Fruit fly (Drosophila melanogaster): ENCODE measurements around the gene jub.

The jub gene

DNA sequence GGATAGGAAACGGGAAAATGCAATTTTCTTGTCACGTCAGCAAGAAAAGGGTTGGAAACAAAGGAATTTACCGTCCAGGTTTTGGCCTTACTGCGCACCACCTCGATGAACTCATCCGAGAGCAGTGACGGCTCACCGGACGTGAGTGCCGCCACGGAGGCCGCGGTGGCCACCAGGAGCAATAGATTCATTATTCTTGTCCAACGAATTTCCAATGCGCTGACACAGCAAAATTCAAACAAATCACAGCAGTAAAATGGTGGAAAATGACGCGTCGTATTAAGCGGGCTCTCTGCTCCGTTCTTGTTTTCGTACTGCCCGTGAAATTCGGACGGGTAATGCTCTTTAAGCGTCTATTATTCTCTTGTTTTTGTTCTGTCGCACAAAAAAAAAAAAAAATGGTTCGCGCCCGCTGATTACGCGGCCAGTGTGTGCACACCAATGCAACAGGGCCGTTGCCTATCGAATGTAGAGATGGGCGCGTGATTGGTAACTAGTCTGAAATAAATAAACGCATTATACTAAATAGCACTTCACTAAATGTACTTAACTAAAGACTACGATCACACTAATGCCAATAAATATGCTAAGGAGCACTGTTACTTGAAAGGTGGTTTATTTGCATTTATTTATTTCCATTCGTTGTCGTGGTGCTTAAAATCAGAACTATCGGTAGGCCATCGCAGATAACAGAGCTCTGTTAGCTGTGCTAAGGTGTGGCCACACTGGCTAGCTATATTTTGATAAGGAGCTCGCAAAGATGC is 48.2 kb downstream of the jub start, which contains the start of the genes CtsB and amrt (continued):
- TF ChIP-seq dsx (GFP tag; optimal IDR thresholded peaks at IDR 0.05; ENCODE audit: poor library complexity, severe bottlenecking) (peak; percentile 17), esn (GFP tag; optimal IDR thresholded peaks at IDR 0.05) (peak; percentile 59), svp (GFP tag) (no peak), CG32006 (GFP tag; optimal IDR thresholded peaks at IDR 0.05) (peak; percentile 64), CG11762 (GFP tag; optimal IDR thresholded peaks at IDR 0.05; ENCODE audit: insufficient read depth) (peak; percentile 53), CG10669 (GFP tag; optimal IDR thresholded peaks at IDR 0.05) (peak; percentile 50), CG34406 (GFP tag; optimal IDR thresholded peaks at IDR 0.05) (peak; percentile 58), CG6792 (GFP tag; optimal IDR thresholded peaks at IDR 0.05) (peak; percentile 43), CG3032 (tag; optimal IDR thresholded peaks at IDR 0.05) (peak; percentile 55)

DNA sequence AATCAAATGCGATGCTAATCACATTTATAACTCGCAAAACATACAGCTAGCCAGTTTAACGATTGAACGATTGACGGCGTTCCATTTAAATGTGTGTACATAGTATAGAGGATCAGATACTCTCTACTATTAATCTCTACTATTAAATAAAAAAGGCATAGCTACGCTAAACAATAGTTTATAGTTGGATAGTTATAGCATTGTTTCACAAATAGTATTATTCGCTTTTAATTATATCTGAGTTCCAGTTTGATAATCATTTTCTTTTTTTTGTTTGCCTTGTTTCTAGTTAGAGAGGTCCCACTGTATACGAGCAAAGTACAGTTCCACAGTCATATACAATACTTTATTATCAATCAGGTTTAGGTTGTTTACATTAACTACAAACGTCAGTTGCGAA is 50.4 kb downstream of the jub start:
- peak; percentile 58; the same call in 1 of the 2 replicates for TF ChIP-seq CG15336 (GFP tag; IDR thresholded peaks at IDR 0.05)
- TF ChIP-seq Eip78C (GFP tag), result peak; percentile 72
- peak; percentile 8 for TF ChIP-seq Sox14 (GFP tag; optimal IDR thresholded peaks at IDR 0.05)
- TF ChIP-seq CG8319 (GFP tag; optimal IDR thresholded peaks at IDR 0.05), result no peak
- peak; percentile 39 for TF ChIP-seq CG10669 (GFP tag; optimal IDR thresholded peaks at IDR 0.05)
- TF ChIP-seq CG3032 (tag; optimal IDR thresholded peaks at IDR 0.05), result peak; percentile 25
- no peak for TF ChIP-seq Hr4 (GFP tag; optimal IDR thresholded peaks at IDR 0.05)
- TF ChIP-seq CG6276 (GFP tag; optimal IDR thresholded peaks at IDR 0.05), result peak; percentile 83
- no peak for TF ChIP-seq acj6 (GFP tag; optimal IDR thresholded peaks at IDR 0.05)
- TF ChIP-seq fkh (GFP tag; optimal IDR thresholded peaks at IDR 0.05), result peak; percentile 26
- no peak for TF ChIP-seq Hr39 (GFP tag; optimal IDR thresholded peaks at IDR 0.05)

DNA sequence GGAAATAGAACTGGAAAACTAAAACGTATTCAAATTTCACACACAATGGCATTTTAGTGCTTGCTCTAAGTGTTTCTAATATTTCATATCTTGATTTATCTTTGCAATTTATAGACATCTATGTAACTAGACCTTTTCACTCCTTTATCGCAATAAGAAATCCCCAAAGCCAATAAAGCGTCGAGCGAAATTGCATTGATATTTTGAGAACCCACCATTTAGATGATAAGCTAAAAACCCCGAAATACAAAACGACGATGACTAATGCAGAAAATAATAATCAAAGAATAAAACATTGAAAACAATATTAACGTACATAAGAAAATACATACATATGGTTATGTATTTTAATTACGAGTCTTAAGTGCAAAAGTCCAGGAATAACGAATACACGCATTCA is 51.5 kb downstream of the jub start:
- TF ChIP-seq CG7368 (GFP tag; optimal IDR thresholded peaks at IDR 0.05) (no peak), CG6163 (GFP tag; IDR thresholded peaks at IDR 0.05) (no peak), CG9139 (GFP tag; optimal IDR thresholded peaks at IDR 0.05) (no peak), CG16779 (tag; optimal IDR thresholded peaks at IDR 0.05) (no peak), CG8319 (GFP tag; optimal IDR thresholded peaks at IDR 0.05) (no peak), vri (GFP tag; optimal IDR thresholded peaks at IDR 0.05) (no peak), CG3919 (GFP tag; optimal IDR thresholded peaks at IDR 0.05) (no peak), fd59A (GFP tag; optimal IDR thresholded peaks at IDR 0.05) (no peak), topi (GFP tag; optimal IDR thresholded peaks at IDR 0.05) (no peak), CG6854 (GFP tag; optimal IDR thresholded peaks at IDR 0.05) (no peak), Met (GFP tag; optimal IDR thresholded peaks at IDR 0.05) (no peak), net (GFP tag; optimal IDR thresholded peaks at IDR 0.05) (no peak), CG6276 (GFP tag; optimal IDR thresholded peaks at IDR 0.05) (no peak), CG10669 (GFP tag; optimal IDR thresholded peaks at IDR 0.05) (no peak), achi (GFP tag; optimal IDR thresholded peaks at IDR 0.05) (no peak), Hr4 (GFP tag; optimal IDR thresholded peaks at IDR 0.05) (no peak), Eip93F (GFP tag; optimal IDR thresholded peaks at IDR 0.05) (no peak), Gug (GFP tag; IDR thresholded peaks at IDR 0.05) (no peak)

Data from whole organism, prepupa.